Worm (Caenorhabditis elegans) whole organism, late embryonic: ENCODE data around the gene dyf-3.
"Not testable (repeated sequence)": the region's sequence is repeated elsewhere in the genome, so short reads cannot be mapped to it uniquely, and the experiment has no call there.

Source experiments
- ceh-9 ChIP-seq: sonication (generic microtip); optimal IDR thresholded peaks from 2 replicates; lab custom pipeline; 2016; ENCODE audit warnings: mild to moderate bottlenecking, missing genetic modification characterization, inconsistent platforms, missing compliant biosample characterization
- gmeb-2 ChIP-seq: sonication (generic microtip); optimal IDR thresholded peaks from 2 replicates; lab custom pipeline; 2016; ENCODE audit warnings: missing genetic modification characterization, inconsistent platforms, missing compliant biosample characterization
- pat-9 ChIP-seq: fragments of 200-800 bp; sonication (Bioruptor generic); optimal IDR thresholded peaks from 2 replicates; lab custom pipeline; 2018; ENCODE audit warnings: mild to moderate bottlenecking, missing genetic modification characterization, moderate library complexity, missing compliant biosample characterization
- pax-1 ChIP-seq: fragments of 150-350 bp; optimal IDR thresholded peaks from 2 replicates; lab custom pipeline; 2014; ENCODE audit warnings: missing biosample characterization, missing genetic modification characterization
- syd-9 ChIP-seq: sonication (generic microtip); optimal IDR thresholded peaks from 2 replicates; lab custom pipeline; 2016; ENCODE audit warnings: mild to moderate bottlenecking, missing genetic modification characterization, moderate library complexity, missing compliant biosample characterization
- ttx-3 ChIP-seq: sonication (generic microtip); optimal IDR thresholded peaks from 2 replicates; lab custom pipeline; 2016; ENCODE audit warnings: missing genetic modification reagents, missing genetic modification characterization, missing compliant biosample characterization

DNA sequence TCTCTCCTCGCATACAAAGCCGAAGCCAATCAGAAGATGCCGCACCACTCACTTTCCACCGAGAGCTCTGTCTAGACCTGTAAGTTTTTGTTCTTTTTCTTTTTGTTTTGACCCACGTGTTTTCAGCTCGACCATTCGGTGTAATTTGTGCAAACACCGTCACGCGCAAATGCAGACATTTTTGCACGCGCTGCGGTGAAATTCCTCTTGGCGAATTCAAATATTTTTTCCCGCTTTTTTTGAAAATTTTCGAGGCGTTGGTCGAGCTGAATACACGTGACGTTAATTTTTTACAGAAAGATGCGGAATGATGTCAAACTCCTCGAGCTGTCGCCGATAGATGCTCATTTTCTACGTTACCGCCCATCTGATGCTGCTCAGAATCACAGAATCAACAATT lies 5.0 kb downstream of the dyf-3 start, which contains the start of gene C04C3.4:
- TF ChIP-seq ceh-9, pat-9, syd-9, ttx-3, gmeb-2, pax-1 (tag; lab: Kevin White, UChicago): not testable (repeated sequence)
